Fruit fly (Drosophila melanogaster) whole organism, prepupa: Measurements from ENCODE around the gene Smg5.

ENCODE experiments used
- CG15336 ChIP-seq: fragments of 200-800 bp; sonication (Bioruptor generic); IDR thresholded peaks from 2 replicates; pipeline ENCODE4 v1.3.6; 2022; ENCODE audit warnings: missing biosample characterization, missing genetic modification characterization
- CG16779 ChIP-seq: fragments of 200-800 bp; sonication (Bioruptor generic); optimal IDR thresholded peaks from 3 replicates; lab custom pipeline; 2017; ENCODE audit warnings: missing biosample characterization, mild to moderate bottlenecking, missing genetic modification characterization
- CG31627 ChIP-seq: fragments of 200-800 bp; sonication (Bioruptor generic); optimal IDR thresholded peaks from 3 replicates; lab custom pipeline; 2016; ENCODE audit warnings: missing biosample characterization, missing genetic modification characterization
- CG9139 ChIP-seq: fragments of 200-800 bp; sonication (Bioruptor generic); optimal IDR thresholded peaks from 3 replicates; lab custom pipeline; 2017; ENCODE audit warnings: missing biosample characterization, mild to moderate bottlenecking, missing genetic modification characterization
- Hr39 ChIP-seq: fragments of 200-800 bp; sonication (Bioruptor generic); optimal IDR thresholded peaks from 2 replicates; lab custom pipeline; 2016; ENCODE audit warnings: missing biosample characterization, missing genetic modification characterization
- Met ChIP-seq: fragments of 200-800 bp; sonication (Bioruptor generic); optimal IDR thresholded peaks from 3 replicates; lab custom pipeline; 2016; ENCODE audit warnings: missing biosample characterization, missing genetic modification characterization
- Smox ChIP-seq: fragments of 200-800 bp; sonication (Bioruptor generic); optimal IDR thresholded peaks from 3 replicates; lab custom pipeline; 2016; ENCODE audit warnings: missing biosample characterization, missing genetic modification characterization
- achi ChIP-seq: fragments of 200-800 bp; sonication (Bioruptor generic); optimal IDR thresholded peaks from 3 replicates; lab custom pipeline; 2016; ENCODE audit warnings: missing biosample characterization, missing genetic modification characterization
- dsx ChIP-seq: fragments of 200-800 bp; optimal IDR thresholded peaks from 3 replicates; lab custom pipeline; 2019; ENCODE audit warnings: missing biosample characterization, mild to moderate bottlenecking, missing genetic modification characterization, moderate library complexity; ENCODE audit not compliant: poor library complexity, severe bottlenecking
- spab ChIP-seq: fragments of 200-800 bp; sonication (Bioruptor generic); optimal IDR thresholded peaks from 2 replicates; lab custom pipeline; 2017; ENCODE audit warnings: missing biosample characterization, mild to moderate bottlenecking, missing genetic modification characterization, missing genetic modification reagents
- svp ChIP-seq: fragments of 200-800 bp; sonication (Bioruptor generic); peaks from one replicate; lab custom pipeline; 2016; ENCODE audit warnings: missing biosample characterization, missing genetic modification characterization
- vri ChIP-seq: fragments of 200-800 bp; sonication (Bioruptor generic); optimal IDR thresholded peaks from 3 replicates; lab custom pipeline; 2016; ENCODE audit warnings: missing biosample characterization, mild to moderate bottlenecking, missing genetic modification characterization

dm6 chr2L:13851098-13851497 lies 53.4 kb downstream of the Smg5 start:
- TF ChIP-seq Hr39 (GFP tag; lab: Kevin White, UChicago) (no peak), svp (GFP tag; lab: Kevin White, UChicago) (no peak), CG31627 (no peak), CG9139 (GFP tag; lab: Kevin White, UChicago) (no peak), dsx (GFP tag; lab: Kevin White, UChicago) (no peak), Smox (no peak), CG16779 (no peak), vri (no peak), achi (GFP tag; lab: Kevin White, UChicago) (no peak), spab (GFP tag; lab: Kevin White, UChicago) (no peak), Met (GFP tag; lab: Kevin White, UChicago) (no peak), CG15336 (no peak)
